Worm (Caenorhabditis elegans): ENCODE measurements around the gene ztf-1.

ce11 chrIII:8805815-8806214, 13.7 kb upstream of the ztf-1 start:
- TF ChIP-seq pag-3 (tag; optimal IDR thresholded peaks at IDR 0.05; ENCODE audit: borderline replicate concordance, insufficient read depth), result no peak
- TF ChIP-seq ces-1 (GFP tag; optimal IDR thresholded peaks at IDR 0.05), result no peak
- TF ChIP-seq nhr-237 (tag; optimal IDR thresholded peaks at IDR 0.05), result no peak
- no peak for TF ChIP-seq lin-39 (tag; optimal IDR thresholded peaks at IDR 0.05)
